Worm (Caenorhabditis elegans): ENCODE results near the gene subs-4.

- TF ChIP-seq pqm-1 (tag; optimal IDR thresholded peaks at IDR 0.05) (no peak), unc-55 (GFP tag; optimal IDR thresholded peaks at IDR 0.05) (no peak), ceh-9 (tag; optimal IDR thresholded peaks at IDR 0.05) (no peak), ttx-3 (tag; optimal IDR thresholded peaks at IDR 0.05) (no peak)
These were observed 9.8 kb downstream of the subs-4 start for ce11 chrIII:11391601-11392520.
